Fruit fly (Drosophila melanogaster) Kc167 (cell line): ENCODE data around the gene CG8478.

Source experiments
- Sin3A ChIP-seq: fragments of >200 bp; optimal IDR thresholded peaks from 2 replicates; lab custom pipeline; 2018; ENCODE audit warnings: missing external identifiers
- h ChIP-seq: fragments of >200 bp; optimal IDR thresholded peaks from 3 replicates; lab custom pipeline; 2018; ENCODE audit warnings: missing external identifiers
- ttk ChIP-seq: sonication (Bioruptor generic); optimal IDR thresholded peaks from 2 replicates; lab custom pipeline; 2017; ENCODE audit warnings: missing external identifiers

DNA sequence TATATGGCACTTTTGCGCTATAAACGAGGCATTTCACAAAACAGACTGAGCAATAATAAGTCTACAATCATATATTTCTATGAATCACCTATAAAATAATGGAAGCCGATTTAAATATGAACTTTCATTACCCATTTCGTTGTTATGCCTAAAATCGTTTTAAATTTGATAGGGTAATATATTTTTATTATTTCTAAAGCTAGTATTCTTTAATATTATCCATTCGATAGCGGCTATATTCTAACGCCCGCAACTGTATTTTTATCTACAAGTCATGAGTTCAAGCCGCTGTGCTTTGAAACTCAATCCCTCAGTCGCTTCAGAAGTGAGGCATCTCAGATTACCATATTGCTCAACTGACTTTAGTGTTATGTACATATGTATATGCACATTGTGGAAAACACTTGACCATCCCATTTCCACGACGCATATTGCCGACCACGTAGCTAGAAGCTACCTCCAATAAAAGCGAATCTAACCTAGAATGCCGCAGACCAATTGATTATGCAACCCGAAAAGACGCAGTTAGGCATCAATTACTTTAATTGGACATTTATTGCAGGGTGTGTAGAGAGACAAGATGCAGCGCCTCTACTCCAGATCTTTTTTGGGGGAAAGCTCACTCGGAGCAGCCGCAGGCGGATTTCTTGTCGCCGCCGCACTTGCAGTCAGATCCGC lies 19.9 kb downstream of the CG8478 start:
- TF ChIP-seq ttk (lab: Kevin White, UChicago) = no peak
- no peak for TF ChIP-seq h (lab: Kevin White, UChicago)
- TF ChIP-seq Sin3A = no peak
